Worm (Caenorhabditis elegans) whole organism, late embryonic: ENCODE data around the gene unc-39.

Source experiments
- C38D4.7 ChIP-seq: fragments of 200-800 bp; sonication (Bioruptor generic); optimal IDR thresholded peaks from 2 replicates; lab custom pipeline; 2018; ENCODE audit warnings: mild to moderate bottlenecking, missing genetic modification characterization, moderate library complexity, missing compliant biosample characterization
- K09A11.1 ChIP-seq: sonication (generic microtip); optimal IDR thresholded peaks from 2 replicates; lab custom pipeline; 2017; ENCODE audit warnings: antibody characterized with exemption, mild to moderate bottlenecking, missing genetic modification characterization, missing compliant biosample characterization; ENCODE audit not compliant: insufficient read depth
- T23F11.4 ChIP-seq: fragments of 200-800 bp; sonication (Bioruptor generic); optimal IDR thresholded peaks from 2 replicates; lab custom pipeline; 2018; ENCODE audit warnings: mild to moderate bottlenecking, missing genetic modification characterization, missing compliant biosample characterization
- Y22D7AL.16 ChIP-seq: sonication (generic microtip); optimal IDR thresholded peaks from 2 replicates; lab custom pipeline; 2016; ENCODE audit warnings: missing genetic modification characterization, missing compliant biosample characterization
- ceh-14 ChIP-seq: sonication (generic microtip); optimal IDR thresholded peaks from 2 replicates; lab custom pipeline; 2016; ENCODE audit warnings: missing genotype, missing genetic modification characterization, missing compliant biosample characterization
- ceh-18 ChIP-seq: sonication (generic microtip); optimal IDR thresholded peaks from 2 replicates; lab custom pipeline; 2016; ENCODE audit warnings: missing genetic modification characterization, missing compliant biosample characterization
- ceh-2 ChIP-seq: sonication (generic microtip); optimal IDR thresholded peaks from 2 replicates; lab custom pipeline; 2016; ENCODE audit warnings: missing genotype, missing genetic modification characterization, missing compliant biosample characterization
- ceh-22 ChIP-seq: sonication (generic microtip); optimal IDR thresholded peaks from 2 replicates; lab custom pipeline; 2017; ENCODE audit warnings: missing biosample characterization, missing genetic modification characterization
- ceh-30 ChIP-seq: fragments of 150-350 bp; optimal IDR thresholded peaks from 2 replicates; lab custom pipeline; 2014; ENCODE audit warnings: missing biosample characterization, missing genetic modification characterization
- ceh-31 ChIP-seq: sonication (generic microtip); optimal IDR thresholded peaks from 2 replicates; lab custom pipeline; 2016; ENCODE audit warnings: missing genetic modification characterization, missing compliant biosample characterization
- ceh-45 ChIP-seq: fragments of 200-800 bp; sonication (Bioruptor generic); IDR thresholded peaks from 2 replicates; pipeline ENCODE4 v1.3.6; 2022; ENCODE audit warnings: missing genetic modification reagents, missing genetic modification characterization, missing compliant biosample characterization
- ceh-48 ChIP-seq: sonication (generic microtip); optimal IDR thresholded peaks from 2 replicates; lab custom pipeline; 2016; ENCODE audit warnings: missing genetic modification characterization, inconsistent platforms, missing compliant biosample characterization
- ceh-6 ChIP-seq: fragments of 200-800 bp; sonication (Bioruptor generic); optimal IDR thresholded peaks from 2 replicates; lab custom pipeline; 2018; ENCODE audit warnings: mild to moderate bottlenecking, missing genetic modification characterization, missing compliant biosample characterization
- che-1 ChIP-seq: sonication (generic microtip); optimal IDR thresholded peaks from 2 replicates; lab custom pipeline; 2016; ENCODE audit warnings: mild to moderate bottlenecking, missing genetic modification characterization, missing compliant biosample characterization
- dmd-4 ChIP-seq: sonication (generic microtip); optimal IDR thresholded peaks from 2 replicates; lab custom pipeline; 2016; ENCODE audit warnings: borderline replicate concordance, missing genetic modification characterization, missing compliant biosample characterization
- elt-2 ChIP-seq: sonication (generic microtip); optimal IDR thresholded peaks from 2 replicates; lab custom pipeline; 2016; ENCODE audit warnings: missing genetic modification reagents, missing genetic modification characterization, missing compliant biosample characterization
- elt-4 ChIP-seq: sonication (generic microtip); optimal IDR thresholded peaks from 2 replicates; lab custom pipeline; 2016; ENCODE audit warnings: missing genetic modification characterization, missing compliant biosample characterization
- eyg-1 ChIP-seq: sonication (generic microtip); optimal IDR thresholded peaks from 2 replicates; lab custom pipeline; 2016; ENCODE audit warnings: missing genotype, missing genetic modification characterization, missing compliant biosample characterization
- fkh-10 ChIP-seq: fragments of 150-350 bp; optimal IDR thresholded peaks from 2 replicates; lab custom pipeline; 2014; ENCODE audit warnings: missing biosample characterization, missing genetic modification reagents, missing genetic modification characterization
- fkh-6 ChIP-seq: sonication (generic microtip); optimal IDR thresholded peaks from 2 replicates; lab custom pipeline; 2016; ENCODE audit warnings: missing genetic modification characterization, missing compliant biosample characterization
- gmeb-2 ChIP-seq: sonication (generic microtip); optimal IDR thresholded peaks from 2 replicates; lab custom pipeline; 2016; ENCODE audit warnings: missing genetic modification characterization, inconsistent platforms, missing compliant biosample characterization
- hlh-13 ChIP-seq: fragments of 200-800 bp; sonication (Bioruptor generic); optimal IDR thresholded peaks from 2 replicates; lab custom pipeline; 2018; ENCODE audit warnings: mild to moderate bottlenecking, missing genetic modification characterization, missing compliant biosample characterization
- hlh-30 ChIP-seq: sonication (generic microtip); optimal IDR thresholded peaks from 2 replicates; lab custom pipeline; 2017; ENCODE audit warnings: antibody characterized with exemption, missing genetic modification characterization, missing compliant biosample characterization; ENCODE audit not compliant: insufficient read depth
- lim-6 ChIP-seq: sonication (generic microtip); optimal IDR thresholded peaks from 2 replicates; lab custom pipeline; 2016; ENCODE audit warnings: missing genetic modification characterization, missing compliant biosample characterization
- nfya-1 ChIP-seq: sonication (generic microtip); optimal IDR thresholded peaks from 2 replicates; lab custom pipeline; 2017; ENCODE audit warnings: missing genetic modification characterization, mild to moderate bottlenecking, missing compliant biosample characterization, antibody characterized with exemption, moderate library complexity
- nhr-232 ChIP-seq: sonication (generic microtip); optimal IDR thresholded peaks from 2 replicates; lab custom pipeline; 2016; ENCODE audit warnings: missing genetic modification characterization, missing compliant biosample characterization
- npax-4 ChIP-seq: sonication (generic microtip); optimal IDR thresholded peaks from 2 replicates; lab custom pipeline; 2016; ENCODE audit warnings: missing genetic modification characterization, missing compliant biosample characterization
- odd-2 ChIP-seq: sonication (generic microtip); optimal IDR thresholded peaks from 2 replicates; lab custom pipeline; 2017; ENCODE audit warnings: antibody characterized with exemption, mild to moderate bottlenecking, missing genetic modification characterization, missing compliant biosample characterization
- pat-9 ChIP-seq: fragments of 200-800 bp; sonication (Bioruptor generic); optimal IDR thresholded peaks from 2 replicates; lab custom pipeline; 2018; ENCODE audit warnings: mild to moderate bottlenecking, missing genetic modification characterization, moderate library complexity, missing compliant biosample characterization
- pax-1 ChIP-seq: fragments of 150-350 bp; optimal IDR thresholded peaks from 2 replicates; lab custom pipeline; 2014; ENCODE audit warnings: missing biosample characterization, missing genetic modification characterization
- ref-2 ChIP-seq: sonication (generic microtip); optimal IDR thresholded peaks from 2 replicates; lab custom pipeline; 2016; ENCODE audit warnings: missing genetic modification characterization, missing compliant biosample characterization
- sdc-2 ChIP-seq: sonication (generic microtip); optimal IDR thresholded peaks from 2 replicates; lab custom pipeline; 2016; ENCODE audit warnings: missing genotype, missing genetic modification characterization, missing compliant biosample characterization
- sox-2 ChIP-seq: fragments of 200-800 bp; sonication (Bioruptor generic); IDR thresholded peaks from 2 replicates; pipeline ENCODE4 v1.3.6; 2022; ENCODE audit warnings: missing genetic modification reagents, missing genetic modification characterization, missing compliant biosample characterization
- sox-4 ChIP-seq: sonication (generic microtip); optimal IDR thresholded peaks from 2 replicates; lab custom pipeline; 2017; ENCODE audit warnings: mild to moderate bottlenecking, missing genetic modification characterization, inconsistent platforms, missing compliant biosample characterization
- tbx-7 ChIP-seq: sonication (generic microtip); optimal IDR thresholded peaks from 2 replicates; lab custom pipeline; 2016; ENCODE audit warnings: missing genotype, missing genetic modification characterization, missing compliant biosample characterization
- ttx-3 ChIP-seq: sonication (generic microtip); optimal IDR thresholded peaks from 2 replicates; lab custom pipeline; 2016; ENCODE audit warnings: missing genetic modification reagents, missing genetic modification characterization, missing compliant biosample characterization
- unc-3 ChIP-seq, 2 experiments: fragments of 200-800 bp in 1 of 2; sonication (Bioruptor generic) in 1 of 2; sonication (generic microtip) in 1 of 2; conservative IDR thresholded peaks in 1 of 2; optimal IDR thresholded peaks in 1 of 2; 2 replicates each; pipeline versions ENCODE4 v1.3.6 to Lab custom; 2016 to 2022; ENCODE audit warnings: missing compliant biosample characterization in 2 of 2, missing genetic modification characterization in 2 of 2, missing genetic modification reagents in 1 of 2
- unc-42 ChIP-seq: sonication (generic microtip); optimal IDR thresholded peaks from 2 replicates; lab custom pipeline; 2016; ENCODE audit warnings: missing genotype, missing genetic modification characterization, missing compliant biosample characterization
- zip-5 ChIP-seq: sonication (generic microtip); optimal IDR thresholded peaks from 2 replicates; lab custom pipeline; 2016; ENCODE audit warnings: missing genetic modification characterization, missing compliant biosample characterization

The unc-39 gene

DNA sequence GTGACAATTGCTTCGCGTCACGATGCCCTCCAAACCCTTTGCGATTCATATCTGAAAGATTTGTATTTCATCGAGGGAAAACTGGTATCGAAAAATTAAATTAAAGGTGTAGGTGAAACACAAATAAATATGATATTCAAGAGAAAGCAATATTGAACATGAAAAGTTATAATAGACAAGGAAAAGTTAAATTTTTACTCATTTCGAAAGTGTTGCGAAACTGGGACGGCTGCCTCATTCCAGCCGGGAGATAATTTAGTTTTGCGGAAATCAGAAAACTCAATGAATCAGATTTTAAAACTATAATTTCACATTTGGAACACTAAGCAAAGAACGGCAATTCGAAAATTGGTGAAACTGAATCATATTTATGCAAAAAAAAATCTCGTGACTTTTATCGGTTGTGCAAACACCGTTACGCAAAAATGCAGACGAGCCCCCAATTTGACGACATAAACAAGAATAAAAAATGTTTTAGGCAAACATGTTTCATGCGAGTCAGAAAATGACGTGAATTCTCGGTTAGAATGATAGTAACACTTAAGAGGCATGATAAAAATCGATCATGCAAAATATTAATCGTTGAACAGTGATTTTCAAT is 42.2 kb downstream of the unc-39 start, which contains the start of the genes nxf-1 and C15H11.11:
Gene nxf-1 (minus strand): TSS at position 51 of the 601 bp plus-strand sequence.
Gene C15H11.11 (plus strand): TSS at position 536 of the 601 bp plus-strand sequence.
- TF ChIP-seq C38D4.7 (GFP tag; lab: Kevin White, UChicago) (no peak), ceh-14 (no peak), unc-3 (GFP tag; conservative IDR thresholded peaks at IDR 0.05; lab: Robert Waterston, UW) (no peak), unc-3 (tag; optimal IDR thresholded peaks at IDR 0.05; lab: Kevin White, UChicago) (no peak), gmeb-2 (tag; lab: Kevin White, UChicago) (no peak), fkh-10 (no peak), ceh-48 (tag; lab: Kevin White, UChicago) (no peak), zip-5 (no peak), sdc-2 (tag; lab: Kevin White, UChicago) (no peak), hlh-13 (GFP tag; lab: Kevin White, UChicago) (no peak), elt-2 (tag; lab: Kevin White, UChicago) (no peak), ceh-2 (tag; lab: Kevin White, UChicago) (no peak), K09A11.1 (tag; lab: Kevin White, UChicago) (no peak), pax-1 (tag; lab: Kevin White, UChicago) (no peak), tbx-7 (tag; lab: Kevin White, UChicago) (no peak), nfya-1 (tag; lab: Kevin White, UChicago) (peak; percentile 2), ceh-45 (GFP tag; lab: Robert Waterston, UW) (no peak), sox-4 (tag; lab: Kevin White, UChicago) (no peak), elt-4 (tag; lab: Kevin White, UChicago) (no peak), hlh-30 (tag; lab: Kevin White, UChicago) (peak; percentile 97), ceh-22 (tag; lab: Kevin White, UChicago) (no peak), ceh-31 (tag; lab: Kevin White, UChicago) (peak; percentile 6), Y22D7AL.16 (tag; lab: Kevin White, UChicago) (no peak), pat-9 (tag; lab: Kevin White, UChicago) (no peak), nhr-232 (tag; lab: Kevin White, UChicago) (no peak), ceh-30 (tag; lab: Kevin White, UChicago) (peak; percentile 4), T23F11.4 (GFP tag; lab: Kevin White, UChicago) (no peak), che-1 (tag; lab: Kevin White, UChicago) (no peak), npax-4 (tag; lab: Kevin White, UChicago) (no peak), unc-42 (tag; lab: Kevin White, UChicago) (peak; percentile 17), sox-2 (GFP tag; lab: Robert Waterston, UW) (no peak), ceh-6 (no peak), ref-2 (tag; lab: Kevin White, UChicago) (no peak)

DNA sequence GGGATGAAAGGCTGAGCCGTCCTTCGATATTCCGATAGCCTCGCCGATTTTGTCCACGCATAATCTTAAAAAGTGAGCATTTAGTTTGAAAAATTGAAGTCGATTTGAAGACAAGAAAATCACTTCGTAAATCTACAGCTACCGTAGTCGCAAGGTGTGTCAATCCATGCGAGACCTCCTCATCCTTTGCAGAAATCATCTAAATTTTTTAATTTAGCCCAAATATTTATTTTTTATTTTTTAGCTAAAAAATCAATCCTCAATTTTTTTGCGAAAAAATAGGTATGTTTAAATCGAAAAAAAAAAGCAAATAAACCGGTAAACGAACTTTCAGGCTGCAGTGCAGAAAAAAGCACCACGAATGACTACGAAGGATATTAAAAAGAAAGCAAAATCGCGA is 44.9 kb downstream of the unc-39 start, which contains the start of the genes nxf-2 and set-31:
Gene nxf-2 (minus strand): TSS at position 101 of the 400 bp plus-strand sequence.
Gene set-31 (plus strand): TSS at position 169 of the 400 bp plus-strand sequence.
- no peak for TF ChIP-seq gmeb-2 (tag; lab: Kevin White, UChicago)
- no peak for TF ChIP-seq fkh-6 (tag; lab: Kevin White, UChicago)
- TF ChIP-seq npax-4 (tag; lab: Kevin White, UChicago) = no peak
- TF ChIP-seq dmd-4 (tag; lab: Kevin White, UChicago) = no peak
- no peak for TF ChIP-seq sox-2 (GFP tag; lab: Robert Waterston, UW)
- no peak for TF ChIP-seq zip-5
- no peak for TF ChIP-seq nhr-232 (tag; lab: Kevin White, UChicago)
- TF ChIP-seq pax-1 (tag; lab: Kevin White, UChicago) = no peak
- TF ChIP-seq lim-6 (tag; lab: Kevin White, UChicago) = no peak
- TF ChIP-seq odd-2 (tag; lab: Kevin White, UChicago) = no peak
- no peak for TF ChIP-seq nfya-1 (tag; lab: Kevin White, UChicago)
- no peak for TF ChIP-seq ttx-3
- no peak for TF ChIP-seq sdc-2 (tag; lab: Kevin White, UChicago)
- TF ChIP-seq ceh-18 (tag; lab: Kevin White, UChicago) = no peak
- TF ChIP-seq eyg-1 (tag; lab: Kevin White, UChicago) = no peak
